Fruit fly (Drosophila melanogaster): ENCODE data around the gene PrBP.

dm6 chr2L:8715454-8715853, 29.7 kb upstream of the PrBP start:
- no peak for TF ChIP-seq Hr39 (GFP tag; optimal IDR thresholded peaks at IDR 0.05)
- TF ChIP-seq Lpt (GFP tag; optimal IDR thresholded peaks at IDR 0.05) = no peak
- no peak for TF ChIP-seq Gug (GFP tag; IDR thresholded peaks at IDR 0.05)
- no peak for TF ChIP-seq CG1621 (tag; optimal IDR thresholded peaks at IDR 0.05)
- no peak for TF ChIP-seq Eip93F (GFP tag; optimal IDR thresholded peaks at IDR 0.05)
- no peak for TF ChIP-seq CG4318 (GFP tag; optimal IDR thresholded peaks at IDR 0.05)

Data from whole organism, prepupa.